Worm (Caenorhabditis elegans) whole organism, midembryonic: ENCODE data around the gene chtl-1.

Experiments
- T22C8.4 ChIP-seq: fragments of 200-800 bp; sonication (Bioruptor generic); IDR thresholded peaks from 2 replicates; pipeline ENCODE4 v1.3.6; 2022; ENCODE audit warnings: missing genetic modification characterization, missing compliant biosample characterization
- flt-1 ChIP-seq: fragments of 200-800 bp; sonication (Bioruptor generic); IDR thresholded peaks from 2 replicates; pipeline ENCODE4 v1.3.6; 2022; ENCODE audit warnings: missing genetic modification characterization, missing compliant biosample characterization
- med-1 ChIP-seq: sonication (generic microtip); optimal IDR thresholded peaks from 2 replicates; lab custom pipeline; 2017; ENCODE audit warnings: missing genetic modification characterization, mild to moderate bottlenecking, missing compliant biosample characterization, antibody characterized with exemption, missing genetic modification reagents; ENCODE audit not compliant: insufficient read depth
- ztf-23 ChIP-seq: fragments of 200-800 bp; sonication (Bioruptor generic); IDR thresholded peaks from 2 replicates; pipeline ENCODE4 v1.3.6; 2022; ENCODE audit warnings: missing genetic modification reagents, missing genetic modification characterization, missing compliant biosample characterization

DNA sequence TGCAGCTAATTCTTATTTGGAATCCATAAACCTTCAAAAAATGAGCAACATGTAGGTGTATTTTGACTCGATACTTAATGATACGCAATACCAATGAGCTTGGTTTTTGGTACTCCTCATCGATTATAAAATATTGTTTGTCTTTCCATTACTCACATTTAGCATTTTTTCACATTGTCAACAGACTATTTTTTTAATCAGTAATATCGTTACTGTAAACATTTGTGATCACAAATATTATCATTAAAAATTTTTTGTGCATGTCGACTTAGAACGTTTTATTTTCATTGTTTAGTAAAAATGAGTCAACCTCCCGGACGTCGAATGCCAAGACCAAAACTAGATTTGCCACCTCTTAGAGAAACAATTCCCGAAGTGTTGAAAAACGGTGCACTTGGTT is 13.2 kb upstream of the chtl-1 start, which contains the start of gene sek-5:
- TF ChIP-seq ztf-23 (no peak), flt-1 (GFP tag; lab: Robert Waterston, UW) (no peak), med-1 (GFP tag; lab: Kevin White, UChicago) (no peak), T22C8.4 (GFP tag; lab: Robert Waterston, UW) (no peak)
